Fruit fly (Drosophila melanogaster) whole organism, embryonic: ENCODE measurements around the gene CG7878.
A peak's percentile ranks its signal among the peaks of the same experiment; 100 is the strongest.

Experiments used
- ATbp ChIP-seq: fragments of 200-800 bp; sonication (Bioruptor generic); optimal IDR thresholded peaks from 2 replicates; lab custom pipeline; 2017; ENCODE audit warnings: missing biosample characterization, mild to moderate bottlenecking, missing genetic modification characterization, missing genetic modification reagents
- Ada2b ChIP-seq: fragments of 200-800 bp; sonication (Bioruptor generic); IDR thresholded peaks from 2 replicates; pipeline ENCODE4 v1.3.6; 2022; ENCODE audit warnings: missing biosample characterization, missing genetic modification characterization
- Atf6 ChIP-seq: fragments of 200-800 bp; sonication (Bioruptor generic); IDR thresholded peaks from 2 replicates; pipeline ENCODE4 v1.3.6; 2022; ENCODE audit warnings: missing biosample characterization, missing genetic modification characterization
- CG10366 ChIP-seq: fragments of 200-800 bp; sonication (Bioruptor generic); IDR thresholded peaks from 2 replicates; pipeline ENCODE4 v1.3.6; 2022; ENCODE audit warnings: missing biosample characterization, missing genetic modification characterization
- CG11085 ChIP-seq: fragments of 200-800 bp; sonication (Bioruptor generic); IDR thresholded peaks from 2 replicates; pipeline ENCODE4 v1.3.6; 2022; ENCODE audit warnings: missing biosample characterization, missing genetic modification characterization
- CG11560 ChIP-seq: fragments of 200-800 bp; sonication (Bioruptor generic); IDR thresholded peaks from 3 replicates; pipeline ENCODE4 v1.3.6; 2022; ENCODE audit warnings: missing biosample characterization, missing genetic modification characterization
- CG11695 ChIP-seq: fragments of 200-800 bp; sonication (Bioruptor generic); IDR thresholded peaks from 3 replicates; pipeline ENCODE4 v1.3.6; 2022; ENCODE audit warnings: missing biosample characterization, missing genetic modification characterization
- CG30403 ChIP-seq: fragments of 200-800 bp; sonication (Bioruptor generic); optimal IDR thresholded peaks from 3 replicates; lab custom pipeline; 2016; ENCODE audit warnings: missing biosample characterization, missing genetic modification characterization
- CG31365 ChIP-seq: fragments of 200-800 bp; sonication (Bioruptor generic); optimal IDR thresholded peaks from 2 replicates; lab custom pipeline; 2018; ENCODE audit warnings: missing biosample characterization, mild to moderate bottlenecking, missing genetic modification characterization
- CG42726 ChIP-seq: fragments of 200-800 bp; sonication (Bioruptor generic); IDR thresholded peaks from 2 replicates; pipeline ENCODE4 v1.3.6; 2022; ENCODE audit warnings: missing biosample characterization, missing genetic modification characterization; ENCODE audit not compliant: partially characterized antibody
- CG4360 ChIP-seq: fragments of 200-800 bp; sonication (Bioruptor generic); IDR thresholded peaks from 2 replicates; pipeline ENCODE4 v1.3.6; 2022; ENCODE audit warnings: missing biosample characterization, missing genetic modification characterization
- CG4854 ChIP-seq: fragments of 200-800 bp; sonication (Bioruptor generic); optimal IDR thresholded peaks from 2 replicates; lab custom pipeline; 2016; ENCODE audit warnings: missing biosample characterization, missing genetic modification characterization, inconsistent platforms
- CG5953 ChIP-seq: fragments of 200-800 bp; sonication (Bioruptor generic); IDR thresholded peaks from 2 replicates; pipeline ENCODE4 v1.3.6; 2022; ENCODE audit warnings: missing biosample characterization, missing genetic modification characterization
- CG6765 ChIP-seq: fragments of 200-800 bp; sonication (Bioruptor generic); optimal IDR thresholded peaks from 3 replicates; lab custom pipeline; 2017; ENCODE audit warnings: missing biosample characterization, mild to moderate bottlenecking, missing genetic modification characterization
- CG7745 ChIP-seq: fragments of 200-800 bp; sonication (Bioruptor generic); optimal IDR thresholded peaks from 2 replicates; lab custom pipeline; 2018; ENCODE audit warnings: missing biosample characterization, mild to moderate bottlenecking, missing genetic modification characterization, moderate library complexity
- CG7987 ChIP-seq: fragments of 200-800 bp; sonication (Bioruptor generic); optimal IDR thresholded peaks from 2 replicates; lab custom pipeline; 2018; ENCODE audit warnings: missing biosample characterization, mild to moderate bottlenecking, missing genetic modification characterization, moderate library complexity
- CG9609 ChIP-seq: fragments of 200-800 bp; sonication (Bioruptor generic); optimal IDR thresholded peaks from 3 replicates; lab custom pipeline; 2016; ENCODE audit warnings: missing biosample characterization, missing genetic modification characterization
- CG9817 ChIP-seq: fragments of 200-800 bp; sonication (Bioruptor generic); optimal IDR thresholded peaks from 2 replicates; lab custom pipeline; 2018; ENCODE audit warnings: missing biosample characterization, mild to moderate bottlenecking, missing genetic modification characterization, moderate library complexity
- D19A ChIP-seq: fragments of 200-800 bp; optimal IDR thresholded peaks from 3 replicates; lab custom pipeline; 2019; ENCODE audit warnings: missing biosample characterization, mild to moderate bottlenecking, missing genetic modification characterization, moderate library complexity
- Dip2 ChIP-seq: fragments of 200-800 bp; sonication (Bioruptor generic); IDR thresholded peaks from 2 replicates; pipeline ENCODE4 v1.3.6; 2022; ENCODE audit warnings: missing biosample characterization, missing genetic modification characterization
- Dip3 ChIP-seq: fragments of 200-800 bp; sonication (Bioruptor generic); optimal IDR thresholded peaks from 3 replicates; lab custom pipeline; 2016; ENCODE audit warnings: missing biosample characterization, missing genetic modification characterization
- Dref ChIP-seq: fragments of 200-800 bp; sonication (Bioruptor generic); IDR thresholded peaks from 2 replicates; pipeline ENCODE4 v1.3.6; 2022; ENCODE audit warnings: missing biosample characterization, missing genetic modification characterization
- Gug ChIP-seq: fragments of 200-800 bp; sonication (Bioruptor generic); IDR thresholded peaks from 4 replicates; pipeline ENCODE4 v1.3.6; 2022; ENCODE audit warnings: missing biosample characterization, missing genetic modification characterization
- HLH4C ChIP-seq: fragments of 200-800 bp; sonication (Bioruptor generic); IDR thresholded peaks from 3 replicates; pipeline ENCODE4 v1.3.6; 2022; ENCODE audit warnings: missing biosample characterization, missing genetic modification characterization; ENCODE audit not compliant: partially characterized antibody
- HLHmδ ChIP-seq: fragments of 200-800 bp; sonication (Bioruptor generic); optimal IDR thresholded peaks from 2 replicates; lab custom pipeline; 2018; ENCODE audit warnings: missing biosample characterization, mild to moderate bottlenecking, missing genetic modification characterization, moderate library complexity
- HmgD ChIP-seq: fragments of 200-800 bp; sonication (Bioruptor generic); optimal IDR thresholded peaks from 3 replicates; lab custom pipeline; 2016; ENCODE audit warnings: missing biosample characterization, missing genetic modification characterization
- Mad ChIP-seq: fragments of 200-800 bp; sonication (Bioruptor generic); optimal IDR thresholded peaks from 2 replicates; lab custom pipeline; 2016; ENCODE audit warnings: missing biosample characterization, missing genetic modification characterization
- Nf-YA ChIP-seq: fragments of 200-800 bp; sonication (Bioruptor generic); IDR thresholded peaks from 2 replicates; pipeline ENCODE4 v1.3.6; 2022; ENCODE audit warnings: missing biosample characterization, missing genetic modification characterization
- Nf-YB ChIP-seq: fragments of 200-800 bp; sonication (Bioruptor generic); optimal IDR thresholded peaks from 3 replicates; lab custom pipeline; 2019; ENCODE audit warnings: missing biosample characterization, mild to moderate bottlenecking, missing genetic modification characterization, moderate library complexity
- Trl ChIP-seq, 3 experiments: fragments of >200 bp in 2 of 3; fragments of 200-800 bp in 1 of 3; sonication (Bioruptor generic) in 1 of 3; optimal IDR thresholded peaks; 2 replicates in 1 of 3; 3 replicates in 2 of 3; lab custom pipeline; 2016 to 2017; ENCODE audit warnings: missing biosample characterization in 1 of 3, missing genetic modification characterization in 1 of 3
- aop ChIP-seq: fragments of 200-800 bp; sonication (Bioruptor generic); IDR thresholded peaks from 2 replicates; pipeline ENCODE4 v1.3.6; 2022; ENCODE audit warnings: missing biosample characterization, missing genetic modification characterization
- ase ChIP-seq: fragments of 200-800 bp; sonication (Bioruptor generic); IDR thresholded peaks from 3 replicates; pipeline ENCODE4 v1.3.6; 2022; ENCODE audit warnings: missing biosample characterization, missing genetic modification characterization
- bcd ChIP-seq: fragments of 200-800 bp; sonication (Bioruptor generic); optimal IDR thresholded peaks from 2 replicates; lab custom pipeline; 2017; ENCODE audit warnings: missing biosample characterization, mild to moderate bottlenecking, missing genetic modification characterization
- cato ChIP-seq: fragments of 200-800 bp; sonication (Bioruptor generic); optimal IDR thresholded peaks from 2 replicates; lab custom pipeline; 2016; ENCODE audit warnings: missing biosample characterization, missing genetic modification characterization, borderline replicate concordance
- da ChIP-seq: fragments of 200-800 bp; sonication (Bioruptor generic); optimal IDR thresholded peaks from 2 replicates; lab custom pipeline; 2016; ENCODE audit warnings: missing biosample characterization, missing genetic modification characterization
- dan ChIP-seq: fragments of 200-800 bp; sonication (Bioruptor generic); IDR thresholded peaks from 2 replicates; pipeline ENCODE4 v1.3.6; 2022; ENCODE audit warnings: missing biosample characterization, missing genetic modification characterization
- dimm ChIP-seq: fragments of 200-800 bp; sonication (Bioruptor generic); IDR thresholded peaks from 2 replicates; pipeline ENCODE4 v1.3.6; 2022; ENCODE audit warnings: missing biosample characterization, missing genetic modification characterization
- esg ChIP-seq: fragments of 200-800 bp; sonication (Bioruptor generic); conservative IDR thresholded peaks from 2 replicates; pipeline ENCODE4 v1.3.6; 2022; ENCODE audit warnings: missing biosample characterization, missing genetic modification characterization
- fu2 ChIP-seq: fragments of 200-800 bp; sonication (Bioruptor generic); optimal IDR thresholded peaks from 2 replicates; lab custom pipeline; 2016; ENCODE audit warnings: missing biosample characterization, missing genetic modification characterization
- grau ChIP-seq: fragments of 200-800 bp; optimal IDR thresholded peaks from 3 replicates; lab custom pipeline; 2019; ENCODE audit warnings: missing biosample characterization, mild to moderate bottlenecking, missing genetic modification characterization, moderate library complexity
- hbn ChIP-seq: fragments of 200-800 bp; sonication (Bioruptor generic); IDR thresholded peaks from 2 replicates; pipeline ENCODE4 v1.3.6; 2022; ENCODE audit warnings: missing biosample characterization, missing genetic modification characterization; ENCODE audit not compliant: partially characterized antibody
- hkb ChIP-seq, 2 experiments: fragments of 200-800 bp in 1 of 2; fragments of >200 bp in 1 of 2; sonication (Bioruptor generic) in 1 of 2; IDR thresholded peaks in 1 of 2; optimal IDR thresholded peaks in 1 of 2; 2 replicates each; pipeline versions ENCODE4 v1.3.6 to Lab custom; 2017 to 2022; ENCODE audit warnings: missing biosample characterization in 1 of 2, missing genetic modification characterization in 1 of 2
- ken ChIP-seq: fragments of 200-800 bp; sonication (Bioruptor generic); IDR thresholded peaks from 3 replicates; pipeline ENCODE4 v1.3.6; 2022; ENCODE audit warnings: missing biosample characterization, missing genetic modification characterization
- klu ChIP-seq: fragments of 200-800 bp; sonication (Bioruptor generic); IDR thresholded peaks from 2 replicates; pipeline ENCODE4 v1.3.6; 2022; ENCODE audit warnings: missing biosample characterization, missing genetic modification characterization
- lab ChIP-seq: fragments of 200-800 bp; sonication (Bioruptor generic); optimal IDR thresholded peaks from 3 replicates; lab custom pipeline; 2017; ENCODE audit warnings: missing biosample characterization, missing genetic modification characterization, mild to moderate bottlenecking, moderate library complexity, missing genetic modification reagents
- pum ChIP-seq: fragments of 200-800 bp; sonication (Bioruptor generic); optimal IDR thresholded peaks from 2 replicates; lab custom pipeline; 2016; ENCODE audit warnings: missing biosample characterization, missing genetic modification characterization
- sima ChIP-seq: fragments of 200-800 bp; sonication (Bioruptor generic); optimal IDR thresholded peaks from 2 replicates; lab custom pipeline; 2016; ENCODE audit warnings: missing biosample characterization, missing genetic modification characterization
- ssp ChIP-seq: fragments of 200-800 bp; sonication (Bioruptor generic); IDR thresholded peaks from 2 replicates; pipeline ENCODE4 v1.3.6; 2022; ENCODE audit warnings: missing biosample characterization, missing genetic modification characterization

The CG7878 gene

DNA sequence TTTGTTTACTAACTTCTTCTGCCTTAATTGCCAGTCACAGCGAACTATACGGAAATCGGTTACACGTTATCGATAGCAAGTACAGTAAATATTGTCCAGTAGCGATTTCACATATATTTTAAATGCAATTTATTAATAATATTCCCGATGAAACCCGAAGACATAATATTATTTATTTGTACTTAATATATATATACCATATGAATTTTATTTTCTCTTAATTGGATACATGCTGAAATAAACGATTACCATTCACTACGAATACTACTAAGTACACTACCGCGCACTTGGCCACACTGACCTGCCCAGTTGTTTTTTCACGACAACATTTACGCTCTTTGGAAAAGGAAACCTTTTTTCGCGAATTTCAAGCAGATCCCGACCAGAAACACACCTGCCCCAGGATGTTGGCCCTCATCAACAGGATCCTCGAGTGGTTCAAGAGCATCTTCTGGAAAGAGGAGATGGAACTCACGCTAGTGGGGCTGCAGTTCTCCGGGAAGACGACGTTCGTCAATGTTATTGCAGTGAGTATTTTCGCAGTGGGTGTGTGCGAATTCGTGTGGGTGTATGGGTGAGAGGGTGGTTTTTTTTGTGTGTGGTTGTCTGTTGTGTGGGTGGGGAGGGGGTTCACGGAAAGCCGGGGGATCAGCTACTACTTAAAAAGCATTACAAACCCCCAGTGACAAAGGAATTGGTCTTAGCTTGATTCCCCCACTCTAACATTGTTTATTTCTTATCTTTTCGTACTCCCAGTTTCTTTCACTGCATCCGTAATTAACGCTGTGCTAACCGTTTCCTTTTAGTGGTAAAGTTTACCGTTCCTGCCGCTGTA is 4.0 kb downstream of the CG7878 start, which contains the start of the genes CG9667 and Arl8 (continued):
- TF ChIP-seq CG7745 (tag; lab: Kevin White, UChicago): no peak
- TF ChIP-seq CG5953: no peak
- no peak for TF ChIP-seq ase (GFP tag; lab: Robert Waterston, UW)
- no peak for TF ChIP-seq aop (GFP tag; lab: Robert Waterston, UW)
- TF ChIP-seq CG7987: no peak
- TF ChIP-seq CG4854 (GFP tag; lab: Kevin White, UChicago): no peak
- TF ChIP-seq CG10366: peak; percentile 60
- TF ChIP-seq CG6765 (GFP tag; lab: Kevin White, UChicago): no peak
- TF ChIP-seq grau (tag; lab: Kevin White, UChicago): peak; percentile 99
- TF ChIP-seq Dref (GFP tag; lab: Robert Waterston, UW): peak; percentile 75
- no peak for TF ChIP-seq Dip3 (GFP tag; lab: Kevin White, UChicago)
- no peak for TF ChIP-seq cato (GFP tag; lab: Kevin White, UChicago)
- no peak for TF ChIP-seq dan (GFP tag; lab: Robert Waterston, UW)
- no peak for TF ChIP-seq CG11695 (GFP tag; lab: Robert Waterston, UW)
- no peak for TF ChIP-seq fu2 (GFP tag; lab: Kevin White, UChicago)
- no peak for TF ChIP-seq CG42726 (GFP tag; lab: Robert Waterston, UW)
- TF ChIP-seq bcd (GFP tag; lab: Kevin White, UChicago): peak; percentile 58
- peak; percentile 55; the same call in 1 of the 2 replicates for TF ChIP-seq Ada2b
- TF ChIP-seq HLHmδ (GFP tag; lab: Kevin White, UChicago): no peak
- no peak for TF ChIP-seq sima (GFP tag; lab: Kevin White, UChicago)
- TF ChIP-seq CG30403 (GFP tag; lab: Kevin White, UChicago): peak; percentile 71
- TF ChIP-seq CG31365: no peak
- no peak for TF ChIP-seq dimm
- peak; percentile 50 for TF ChIP-seq klu (GFP tag; lab: Robert Waterston, UW)
- TF ChIP-seq pum: peak; percentile 20
- TF ChIP-seq ken (GFP tag; lab: Robert Waterston, UW): peak; percentile 59; the same call in 1 of the 3 replicates
- no peak for TF ChIP-seq CG11560
- TF ChIP-seq Dip2 (GFP tag; lab: Robert Waterston, UW): no peak
- TF ChIP-seq esg (GFP tag; lab: Robert Waterston, UW): peak; percentile 59
- peak; percentile 76 for TF ChIP-seq CG9817 (tag; lab: Kevin White, UChicago)
- no peak for TF ChIP-seq da
- peak; percentile 25 for TF ChIP-seq Nf-YB
- TF ChIP-seq lab (GFP tag; lab: Kevin White, UChicago): peak; percentile 59
- no peak for TF ChIP-seq CG4360
- TF ChIP-seq hbn (GFP tag; lab: Robert Waterston, UW): no peak; the same call in 1 of the 2 replicates
- TF ChIP-seq Mad (GFP tag; lab: Kevin White, UChicago): no peak
- no peak; the same call in 1 of the 2 replicates for TF ChIP-seq Atf6 (GFP tag; lab: Robert Waterston, UW)
- TF ChIP-seq HmgD (GFP tag; lab: Kevin White, UChicago): no peak
- TF ChIP-seq ssp (GFP tag; lab: Robert Waterston, UW): peak; percentile 56
- peak in 1 of 2 experiments; percentile 37 for TF ChIP-seq Trl (optimal IDR thresholded peaks at IDR 0.05; lab: Kevin White, UChicago)
- no peak for TF ChIP-seq Trl (GFP tag; optimal IDR thresholded peaks at IDR 0.05; lab: Kevin White, UChicago)
- TF ChIP-seq HLH4C: no peak; the same call in 2 of the 3 replicates
- TF ChIP-seq D19A (tag; lab: Kevin White, UChicago): peak; percentile 60
- peak; percentile 72; the same call in 3 of the 4 replicates for TF ChIP-seq Gug
- peak; percentile 45; the same call in 1 of the 2 replicates for TF ChIP-seq CG11085
- TF ChIP-seq hkb (optimal IDR thresholded peaks at IDR 0.05; lab: Kevin White, UChicago): no peak
- TF ChIP-seq hkb (GFP tag; IDR thresholded peaks at IDR 0.05; lab: Robert Waterston, UW): peak; percentile 42; the same call in 1 of the 2 replicates
- TF ChIP-seq CG9609: no peak
- no peak for TF ChIP-seq Nf-YA (GFP tag; lab: Robert Waterston, UW)
- peak; percentile 23 for TF ChIP-seq ATbp
